Worm (Caenorhabditis elegans): Measurements from ENCODE around the gene Y41C4A.7.

- TF ChIP-seq ama-1 (optimal IDR thresholded peaks at IDR 0.05) (no peak), unc-62 (GFP tag; optimal IDR thresholded peaks at IDR 0.05) (no peak), lin-39 (tag; optimal IDR thresholded peaks at IDR 0.05) (no peak), F13H6.1 (tag; optimal IDR thresholded peaks at IDR 0.05) (no peak), snpc-4 (tag; optimal IDR thresholded peaks at IDR 0.05) (no peak), fos-1 (tag; optimal IDR thresholded peaks at IDR 0.05) (no peak), nhr-23 (tag; optimal IDR thresholded peaks at IDR 0.05) (no peak), elt-3 (tag; optimal IDR thresholded peaks at IDR 0.05) (no peak), nhr-12 (tag; optimal IDR thresholded peaks at IDR 0.05) (no peak), ztf-11 (tag; optimal IDR thresholded peaks at IDR 0.05) (no peak), lin-13 (GFP tag; optimal IDR thresholded peaks at IDR 0.05) (no peak)
Observed at ce11 chrIII:11732056-11732455, 33.4 kb downstream of the Y41C4A.7 start, which contains the start of gene Y41C4A.21.
